Worm (Caenorhabditis elegans) whole organism, L1 larva: Measurements from ENCODE around the gene F13B6.3.

Source experiments
- C04F5.9 ChIP-seq: sonication (generic microtip); optimal IDR thresholded peaks from 2 replicates; lab custom pipeline; 2016; ENCODE audit warnings: missing genetic modification characterization, missing compliant biosample characterization
- C16A3.4 ChIP-seq: fragments of 150-350 bp; optimal IDR thresholded peaks from 2 replicates; lab custom pipeline; 2014; ENCODE audit warnings: missing biosample characterization, missing genetic modification characterization
- C34B4.2 ChIP-seq: sonication (generic microtip); optimal IDR thresholded peaks from 2 replicates; lab custom pipeline; 2017; ENCODE audit warnings: mild to moderate bottlenecking, missing genetic modification characterization, missing compliant biosample characterization
- F16B12.6 ChIP-seq: fragments of 150-350 bp; optimal IDR thresholded peaks from 2 replicates; lab custom pipeline; 2014; ENCODE audit warnings: missing biosample characterization, missing genetic modification characterization
- aha-1 ChIP-seq: fragments of 150-350 bp; optimal IDR thresholded peaks from 2 replicates; lab custom pipeline; 2014; ENCODE audit warnings: missing biosample characterization, missing genetic modification characterization
- aly-2 ChIP-seq: fragments of 150-350 bp; optimal IDR thresholded peaks from 2 replicates; lab custom pipeline; 2014; ENCODE audit warnings: missing biosample characterization, missing genetic modification characterization
- blmp-1 ChIP-seq: fragments of 150-350 bp; optimal IDR thresholded peaks from 2 replicates; lab custom pipeline; 2014; ENCODE audit warnings: missing biosample characterization, missing genetic modification characterization
- ceh-63 ChIP-seq: fragments of 200-800 bp; sonication (Bioruptor generic); optimal IDR thresholded peaks from 2 replicates; lab custom pipeline; 2018; ENCODE audit warnings: mild to moderate bottlenecking, missing genetic modification characterization, missing compliant biosample characterization
- ceh-82 ChIP-seq, 3 experiments: fragments of 150-350 bp in 1 of 3; sonication (generic microtip) in 2 of 3; optimal IDR thresholded peaks; 2 replicates each; lab custom pipeline; 2014 to 2017; ENCODE audit warnings: missing biosample characterization in 3 of 3, missing genetic modification characterization in 3 of 3
- ceh-88 ChIP-seq: fragments of 200-800 bp; sonication (Bioruptor generic); IDR thresholded peaks from 2 replicates; pipeline ENCODE4 v1.3.6; 2022; ENCODE audit warnings: missing genetic modification characterization, missing compliant biosample characterization
- ceh-90 ChIP-seq: sonication (generic microtip); optimal IDR thresholded peaks from 2 replicates; lab custom pipeline; 2016; ENCODE audit warnings: missing genetic modification characterization, missing compliant biosample characterization
- ces-1 ChIP-seq: fragments of 150-350 bp; optimal IDR thresholded peaks from 2 replicates; lab custom pipeline; 2014; ENCODE audit warnings: missing biosample characterization, missing genetic modification reagents, missing genetic modification characterization
- dpl-1 ChIP-seq, 3 experiments: fragments of 150-350 bp in 2 of 3; sonication (generic microtip) in 1 of 3; optimal IDR thresholded peaks; 2 replicates each; lab custom pipeline; 2014 to 2017; ENCODE audit warnings: missing biosample characterization in 3 of 3, missing genetic modification characterization in 3 of 3, missing genetic modification reagents in 3 of 3
- efl-1 ChIP-seq, 4 experiments: fragments of 150-350 bp; optimal IDR thresholded peaks in 3 of 4; peaks in 1 of 4; 1 replicate in 1 of 4; 2 replicates in 3 of 4; lab custom pipeline; 2014; ENCODE audit warnings: missing biosample characterization in 2 of 4, missing genetic modification characterization in 2 of 4, missing genetic modification reagents in 2 of 4
- efl-3 ChIP-seq: fragments of 200-800 bp; sonication (Bioruptor generic); optimal IDR thresholded peaks from 2 replicates; lab custom pipeline; 2018; ENCODE audit warnings: mild to moderate bottlenecking, missing genetic modification characterization, missing compliant biosample characterization
- elt-2 ChIP-seq: sonication (generic microtip); optimal IDR thresholded peaks from 2 replicates; lab custom pipeline; 2016; ENCODE audit warnings: missing genetic modification characterization, mild to moderate bottlenecking, inconsistent platforms, missing compliant biosample characterization, missing genetic modification reagents
- ets-5 ChIP-seq: fragments of 200-800 bp; sonication (Bioruptor generic); IDR thresholded peaks from 2 replicates; pipeline ENCODE4 v1.3.6; 2022; ENCODE audit warnings: missing genetic modification characterization, missing compliant biosample characterization
- fkh-10 ChIP-seq: sonication (generic microtip); optimal IDR thresholded peaks from 2 replicates; lab custom pipeline; 2017; ENCODE audit warnings: missing biosample characterization, missing genetic modification reagents, missing genetic modification characterization
- fkh-4 ChIP-seq: sonication (generic microtip); optimal IDR thresholded peaks from 2 replicates; lab custom pipeline; 2016; ENCODE audit warnings: missing compliant biosample characterization, missing genetic modification characterization, borderline replicate concordance
- fos-1 ChIP-seq: fragments of 150-350 bp; optimal IDR thresholded peaks from 2 replicates; lab custom pipeline; 2014; ENCODE audit warnings: missing biosample characterization, missing genetic modification characterization
- grh-1 ChIP-seq: fragments of 200-800 bp; sonication (Bioruptor generic); IDR thresholded peaks from 2 replicates; pipeline ENCODE4 v1.3.6; 2022; ENCODE audit warnings: missing genetic modification reagents, missing genetic modification characterization, missing compliant biosample characterization
- hlh-17 ChIP-seq: fragments of 200-800 bp; sonication (Bioruptor generic); optimal IDR thresholded peaks from 2 replicates; lab custom pipeline; 2018; ENCODE audit warnings: missing genetic modification characterization, mild to moderate bottlenecking, missing compliant biosample characterization, moderate library complexity, borderline replicate concordance
- hlh-4 ChIP-seq: sonication (generic microtip); optimal IDR thresholded peaks from 2 replicates; lab custom pipeline; 2016; ENCODE audit warnings: mild to moderate bottlenecking, missing genetic modification characterization, missing compliant biosample characterization
- jun-1 ChIP-seq: fragments of 150-350 bp; optimal IDR thresholded peaks from 2 replicates; lab custom pipeline; 2014; ENCODE audit warnings: missing biosample characterization, missing genetic modification reagents, missing genetic modification characterization
- lin-13 ChIP-seq: fragments of 150-350 bp; optimal IDR thresholded peaks from 2 replicates; lab custom pipeline; 2014; ENCODE audit warnings: missing biosample characterization, missing genetic modification reagents, missing genetic modification characterization
- lin-14 ChIP-seq: fragments of 200-800 bp; sonication (Bioruptor generic); optimal IDR thresholded peaks from 2 replicates; lab custom pipeline; 2018; ENCODE audit warnings: mild to moderate bottlenecking, missing genetic modification characterization, moderate library complexity, missing compliant biosample characterization
- lin-35 ChIP-seq, 2 experiments: fragments of 150-350 bp; optimal IDR thresholded peaks; 2 replicates each; lab custom pipeline; 2014; ENCODE audit warnings: missing biosample characterization in 2 of 2, missing genetic modification characterization in 2 of 2, missing genetic modification reagents in 2 of 2
- lin-39 ChIP-seq: fragments of 150-350 bp; optimal IDR thresholded peaks from 2 replicates; lab custom pipeline; 2014; ENCODE audit warnings: missing biosample characterization, missing genetic modification reagents, missing genetic modification characterization
- mab-9 ChIP-seq: fragments of 200-800 bp; sonication (Bioruptor generic); IDR thresholded peaks from 2 replicates; pipeline ENCODE4 v1.3.6; 2022; ENCODE audit warnings: missing genetic modification reagents, missing genetic modification characterization, missing compliant biosample characterization
- mdl-1 ChIP-seq, 2 experiments: fragments of 150-350 bp; optimal IDR thresholded peaks; 2 replicates each; lab custom pipeline; 2014 to 2017; ENCODE audit warnings: missing biosample characterization in 2 of 2, missing genetic modification characterization in 2 of 2, inconsistent platforms in 1 of 2
- mep-1 ChIP-seq: fragments of 150-350 bp; optimal IDR thresholded peaks from 2 replicates; lab custom pipeline; 2014; ENCODE audit warnings: missing biosample characterization, missing genetic modification characterization
- nhr-12 ChIP-seq: sonication (generic microtip); optimal IDR thresholded peaks from 2 replicates; lab custom pipeline; 2017; ENCODE audit warnings: missing biosample characterization, missing genetic modification characterization
- nhr-20 ChIP-seq: sonication (generic microtip); optimal IDR thresholded peaks from 2 replicates; lab custom pipeline; 2016; ENCODE audit warnings: mild to moderate bottlenecking, missing genetic modification characterization, missing compliant biosample characterization
- nhr-237 ChIP-seq: fragments of 150-350 bp; optimal IDR thresholded peaks from 2 replicates; lab custom pipeline; 2014; ENCODE audit warnings: missing biosample characterization, missing genetic modification characterization
- nhr-47 ChIP-seq: sonication (generic microtip); optimal IDR thresholded peaks from 2 replicates; lab custom pipeline; 2016; ENCODE audit warnings: mild to moderate bottlenecking, missing genetic modification characterization, moderate library complexity, missing compliant biosample characterization
- nhr-76 ChIP-seq: sonication (generic microtip); optimal IDR thresholded peaks from 2 replicates; lab custom pipeline; 2017; ENCODE audit warnings: missing biosample characterization, missing genetic modification characterization
- nhr-85 ChIP-seq: sonication (generic microtip); peaks from one replicate; lab custom pipeline; 2016; ENCODE audit warnings: missing genetic modification characterization, inconsistent platforms, missing compliant biosample characterization
- pag-3 ChIP-seq: sonication (generic microtip); optimal IDR thresholded peaks from 2 replicates; lab custom pipeline; 2017; ENCODE audit warnings: missing genetic modification characterization, mild to moderate bottlenecking, missing compliant biosample characterization, antibody characterized with exemption, borderline replicate concordance; ENCODE audit not compliant: insufficient read depth
- pax-3 ChIP-seq: fragments of 200-800 bp; sonication (Bioruptor generic); optimal IDR thresholded peaks from 2 replicates; lab custom pipeline; 2018; ENCODE audit warnings: mild to moderate bottlenecking, missing genetic modification characterization, moderate library complexity, missing compliant biosample characterization
- pqm-1 ChIP-seq: sonication (generic microtip); optimal IDR thresholded peaks from 3 replicates; lab custom pipeline; 2017; ENCODE audit warnings: missing biosample characterization, missing genetic modification characterization
- rnt-1 ChIP-seq: sonication (generic microtip); optimal IDR thresholded peaks from 2 replicates; lab custom pipeline; 2016; ENCODE audit warnings: mild to moderate bottlenecking, missing genetic modification characterization, moderate library complexity, missing compliant biosample characterization
- skn-1 ChIP-seq: fragments of 150-350 bp; optimal IDR thresholded peaks from 2 replicates; lab custom pipeline; 2014; ENCODE audit warnings: missing biosample characterization, missing genetic modification characterization
- sptf-1 ChIP-seq: fragments of 150-350 bp; optimal IDR thresholded peaks from 2 replicates; lab custom pipeline; 2014; ENCODE audit warnings: missing biosample characterization, missing genetic modification characterization
- sup-37 ChIP-seq: fragments of 200-800 bp; sonication (Bioruptor generic); optimal IDR thresholded peaks from 2 replicates; lab custom pipeline; 2018; ENCODE audit warnings: mild to moderate bottlenecking, missing genetic modification characterization, missing compliant biosample characterization
- tbx-2 ChIP-seq: sonication (generic microtip); optimal IDR thresholded peaks from 2 replicates; lab custom pipeline; 2016; ENCODE audit warnings: missing genetic modification characterization, missing compliant biosample characterization
- tlp-1 ChIP-seq: fragments of 150-350 bp; optimal IDR thresholded peaks from 2 replicates; lab custom pipeline; 2014; ENCODE audit warnings: missing biosample characterization, missing genetic modification characterization
- unc-130 ChIP-seq: fragments of 150-350 bp; optimal IDR thresholded peaks from 2 replicates; lab custom pipeline; 2017; ENCODE audit warnings: missing biosample characterization, missing genetic modification characterization, inconsistent platforms
- unc-30 ChIP-seq: sonication (generic microtip); optimal IDR thresholded peaks from 2 replicates; lab custom pipeline; 2017; ENCODE audit warnings: missing biosample characterization, missing genetic modification characterization
- unc-62 ChIP-seq: fragments of 150-350 bp; optimal IDR thresholded peaks from 2 replicates; lab custom pipeline; 2014; ENCODE audit warnings: missing biosample characterization, missing genetic modification reagents, missing genetic modification characterization
- unc-98 ChIP-seq: fragments of 200-800 bp; sonication (Bioruptor generic); IDR thresholded peaks from 2 replicates; pipeline ENCODE4 v1.3.6; 2022; ENCODE audit warnings: missing genetic modification characterization, missing compliant biosample characterization
- zip-4 ChIP-seq: fragments of 200-800 bp; sonication (Bioruptor generic); optimal IDR thresholded peaks from 2 replicates; lab custom pipeline; 2018; ENCODE audit warnings: mild to moderate bottlenecking, missing genetic modification characterization, moderate library complexity, missing compliant biosample characterization
- ztf-11 ChIP-seq, 2 experiments: sonication (generic microtip); optimal IDR thresholded peaks; 2 replicates each; lab custom pipeline; 2016 to 2017; ENCODE audit warnings: missing genetic modification characterization in 2 of 2, missing biosample characterization in 1 of 2, missing compliant biosample characterization in 1 of 2

The F13B6.3 gene

ce11 chrIV:7505866-7506488 lies 40.2 kb upstream of the F13B6.3 start (continued):
- TF ChIP-seq ceh-63 (GFP tag; lab: Kevin White, UChicago), result no peak
- peak; percentile 25; the same call in 1 of the 2 replicates for TF ChIP-seq ceh-88
- TF ChIP-seq C34B4.2, result no peak
- peak in 1 of 2 experiments; percentile 11 for TF ChIP-seq ztf-11 (tag; optimal IDR thresholded peaks at IDR 0.05; lab: Kevin White, UChicago)
- no peak for TF ChIP-seq fkh-4 (tag; lab: Kevin White, UChicago)
- no peak for TF ChIP-seq ceh-82 (tag; optimal IDR thresholded peaks at IDR 0.05; lab: Kevin White, UChicago)
- no peak for TF ChIP-seq lin-13
- 0 out of 2 replicates have a peak, but pooled peaks have one; percentile 28 for TF ChIP-seq grh-1 (GFP tag; lab: Robert Waterston, UW)
- no peak for TF ChIP-seq jun-1 (tag; lab: Kevin White, UChicago)
- TF ChIP-seq ces-1 (GFP tag; lab: Kevin White, UChicago), result no peak
- no peak for TF ChIP-seq ceh-90
- TF ChIP-seq nhr-85, result peak; percentile 84
- peak; percentile 44 for TF ChIP-seq pax-3 (tag; lab: Kevin White, UChicago)
- no peak for TF ChIP-seq pag-3 (tag; lab: Kevin White, UChicago)
- TF ChIP-seq rnt-1, result peak; percentile 50
- TF ChIP-seq mdl-1 (tag; optimal IDR thresholded peaks at IDR 0.05; lab: Kevin White, UChicago), result no peak
- no peak for TF ChIP-seq hlh-4 (tag; lab: Kevin White, UChicago)
- no peak for TF ChIP-seq C04F5.9 (tag; lab: Kevin White, UChicago)
- TF ChIP-seq lin-39 (tag; lab: Kevin White, UChicago), result no peak
- no peak for TF ChIP-seq sptf-1
- TF ChIP-seq unc-130, result no peak
- TF ChIP-seq C16A3.4, result no peak
- TF ChIP-seq skn-1 (tag; lab: Kevin White, UChicago), result no peak
- no peak for TF ChIP-seq tlp-1 (tag; lab: Kevin White, UChicago)
- TF ChIP-seq fos-1 (tag; lab: Kevin White, UChicago), result no peak
- TF ChIP-seq fkh-10, result no peak
- TF ChIP-seq nhr-12, result no peak
- TF ChIP-seq mep-1, result no peak
- TF ChIP-seq efl-1 (optimal IDR thresholded peaks at IDR 0.05; lab: Kevin White, UChicago), result peak in 1 of 2 experiments; percentile 15
- TF ChIP-seq efl-1 (GFP tag; optimal IDR thresholded peaks at IDR 0.05 in 1 of 2; lab: Kevin White, UChicago), result peak in 1 of 2 experiments; percentile 88
- no peak for TF ChIP-seq nhr-237 (tag; lab: Kevin White, UChicago)
- TF ChIP-seq blmp-1 (tag; lab: Kevin White, UChicago), result no peak
- no peak for TF ChIP-seq nhr-76
- TF ChIP-seq zip-4 (GFP tag; lab: Kevin White, UChicago), result no peak
- TF ChIP-seq F16B12.6 (tag; lab: Kevin White, UChicago), result no peak
- no peak for TF ChIP-seq ets-5 (GFP tag; lab: Robert Waterston, UW)
- TF ChIP-seq sup-37, result peak; percentile 47
- no peak for TF ChIP-seq hlh-17
- TF ChIP-seq unc-62 (GFP tag; lab: Kevin White, UChicago), result no peak
- no peak for TF ChIP-seq mab-9 (GFP tag; lab: Robert Waterston, UW)
- TF ChIP-seq tbx-2 (tag; lab: Kevin White, UChicago), result peak; percentile 1
- peak; percentile 3 for TF ChIP-seq elt-2 (tag; lab: Kevin White, UChicago)
- TF ChIP-seq aha-1 (tag; lab: Kevin White, UChicago), result no peak
- peak; percentile 87 for TF ChIP-seq aly-2
- TF ChIP-seq nhr-47 (tag; lab: Kevin White, UChicago), result peak; percentile 45
- TF ChIP-seq unc-30 (tag; lab: Kevin White, UChicago), result no peak
- TF ChIP-seq nhr-20, result peak; percentile 14
- no peak for TF ChIP-seq lin-14 (GFP tag; lab: Kevin White, UChicago)
- no peak for TF ChIP-seq unc-98 (GFP tag; lab: Robert Waterston, UW)
- no peak for TF ChIP-seq efl-3
- no peak for TF ChIP-seq pqm-1 (tag; lab: Kevin White, UChicago)
- peak in 1 of 3 experiments; percentile 34 for TF ChIP-seq dpl-1 (GFP tag; optimal IDR thresholded peaks at IDR 0.05; lab: Kevin White, UChicago)
- TF ChIP-seq lin-35 (GFP tag; optimal IDR thresholded peaks at IDR 0.05; lab: Kevin White, UChicago), result peak in 1 of 2 experiments; percentile 59
